Worm (Caenorhabditis elegans) whole organism, L1 larva: Measurements from ENCODE around the gene ins-5.

ENCODE experiments used
- ces-1 ChIP-seq: fragments of 150-350 bp; optimal IDR thresholded peaks from 2 replicates; lab custom pipeline; 2014; ENCODE audit warnings: missing biosample characterization, missing genetic modification reagents, missing genetic modification characterization
- elt-2 ChIP-seq: sonication (generic microtip); optimal IDR thresholded peaks from 2 replicates; lab custom pipeline; 2016; ENCODE audit warnings: missing genetic modification characterization, mild to moderate bottlenecking, inconsistent platforms, missing compliant biosample characterization, missing genetic modification reagents
- elt-3 ChIP-seq, 6 experiments: fragments of 150-350 bp in 1 of 6; sonication (generic microtip); optimal IDR thresholded peaks; 2 replicates each; lab custom pipeline; 2017 to 2018; ENCODE audit warnings: missing biosample characterization in 6 of 6, missing genetic modification characterization in 6 of 6, inconsistent platforms in 1 of 6
- lin-35 ChIP-seq, 2 experiments: fragments of 150-350 bp; optimal IDR thresholded peaks; 2 replicates each; lab custom pipeline; 2014; ENCODE audit warnings: missing biosample characterization in 2 of 2, missing genetic modification characterization in 2 of 2, missing genetic modification reagents in 2 of 2
- nhr-28 ChIP-seq: fragments of 150-350 bp; optimal IDR thresholded peaks from 2 replicates; lab custom pipeline; 2014; ENCODE audit warnings: missing biosample characterization, missing genetic modification characterization
- nhr-76 ChIP-seq: sonication (generic microtip); optimal IDR thresholded peaks from 2 replicates; lab custom pipeline; 2017; ENCODE audit warnings: missing biosample characterization, missing genetic modification characterization
- pag-3 ChIP-seq: sonication (generic microtip); optimal IDR thresholded peaks from 2 replicates; lab custom pipeline; 2017; ENCODE audit warnings: missing genetic modification characterization, mild to moderate bottlenecking, missing compliant biosample characterization, antibody characterized with exemption, borderline replicate concordance; ENCODE audit not compliant: insufficient read depth
- pax-3 ChIP-seq: fragments of 200-800 bp; sonication (Bioruptor generic); optimal IDR thresholded peaks from 2 replicates; lab custom pipeline; 2018; ENCODE audit warnings: mild to moderate bottlenecking, missing genetic modification characterization, moderate library complexity, missing compliant biosample characterization
- snpc-4 ChIP-seq: fragments of 150-350 bp; optimal IDR thresholded peaks from 2 replicates; lab custom pipeline; 2014; ENCODE audit warnings: missing biosample characterization, missing genetic modification characterization
- unc-130 ChIP-seq: fragments of 150-350 bp; optimal IDR thresholded peaks from 2 replicates; lab custom pipeline; 2017; ENCODE audit warnings: missing biosample characterization, missing genetic modification characterization, inconsistent platforms

DNA sequence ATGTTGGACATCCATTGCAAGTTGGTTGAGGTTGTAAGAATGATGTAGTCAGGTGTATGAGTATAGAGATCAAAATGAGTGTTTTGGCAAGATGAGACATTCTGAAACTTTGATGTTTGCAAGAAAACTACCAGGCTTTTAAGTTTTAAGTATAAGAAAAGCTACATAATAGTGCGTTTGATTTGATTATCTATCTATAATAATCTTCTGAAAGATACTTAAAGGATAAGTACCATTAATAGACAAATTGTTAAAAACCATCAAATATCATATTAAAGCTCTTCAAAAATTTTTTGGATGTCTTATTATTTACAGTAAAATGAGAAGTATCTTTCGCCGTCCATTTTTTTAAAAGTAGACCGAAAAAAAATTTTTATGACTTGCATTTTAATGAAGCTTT lies 45.8 kb downstream of the ins-5 start, which contains the start of gene R12C12.10:
- TF ChIP-seq elt-3 (tag; optimal IDR thresholded peaks at IDR 0.05; lab: Kevin White, UChicago) (no peak), ces-1 (no peak), elt-2 (tag; lab: Kevin White, UChicago) (no peak), nhr-28 (tag; lab: Kevin White, UChicago) (no peak), snpc-4 (tag; lab: Kevin White, UChicago) (no peak), pag-3 (tag; lab: Kevin White, UChicago) (no peak), pax-3 (no peak), nhr-76 (tag; lab: Kevin White, UChicago) (no peak), unc-130 (tag; lab: Kevin White, UChicago) (no peak), lin-35 (GFP tag; optimal IDR thresholded peaks at IDR 0.05; lab: Kevin White, UChicago) (no peak)
